Worm (Caenorhabditis elegans) whole organism, L1 larva: ENCODE results near the gene F36H9.2.

Experiments used
- blmp-1 ChIP-seq: fragments of 150-350 bp; optimal IDR thresholded peaks from 2 replicates; lab custom pipeline; 2014; ENCODE audit warnings: missing biosample characterization, missing genetic modification characterization
- ceh-82 ChIP-seq, 3 experiments: fragments of 150-350 bp in 1 of 3; sonication (generic microtip) in 2 of 3; optimal IDR thresholded peaks; 2 replicates each; lab custom pipeline; 2014 to 2017; ENCODE audit warnings: missing biosample characterization in 3 of 3, missing genetic modification characterization in 3 of 3
- efl-1 ChIP-seq, 4 experiments: fragments of 150-350 bp; optimal IDR thresholded peaks in 3 of 4; peaks in 1 of 4; 1 replicate in 1 of 4; 2 replicates in 3 of 4; lab custom pipeline; 2014; ENCODE audit warnings: missing biosample characterization in 2 of 4, missing genetic modification characterization in 2 of 4, missing genetic modification reagents in 2 of 4
- fkh-8 ChIP-seq: sonication (generic microtip); optimal IDR thresholded peaks from 2 replicates; lab custom pipeline; 2016; ENCODE audit warnings: mild to moderate bottlenecking, missing genetic modification characterization, missing compliant biosample characterization
- fos-1 ChIP-seq: fragments of 150-350 bp; optimal IDR thresholded peaks from 2 replicates; lab custom pipeline; 2014; ENCODE audit warnings: missing biosample characterization, missing genetic modification characterization

DNA sequence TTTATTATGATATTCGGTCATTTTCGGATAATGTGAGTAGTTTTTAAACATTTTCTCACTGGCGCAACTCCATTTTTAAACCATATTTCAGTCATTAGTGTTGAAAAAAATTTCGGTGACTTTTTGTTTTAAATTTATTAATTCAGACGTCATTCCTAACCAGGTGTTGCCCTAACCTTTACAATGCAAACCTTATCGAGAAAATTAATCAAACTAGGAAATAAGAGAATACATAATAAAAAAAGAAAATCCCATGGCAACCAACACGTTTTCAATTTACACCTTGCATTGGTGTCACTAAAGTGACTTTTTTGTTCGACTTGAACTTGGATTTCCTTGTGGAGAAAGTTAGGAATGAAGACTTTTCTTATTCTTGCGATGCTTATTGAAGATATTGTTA lies at the start of gene F36H9.2:
- TF ChIP-seq blmp-1 (tag; lab: Kevin White, UChicago) (no peak), fkh-8 (tag; lab: Kevin White, UChicago) (no peak), efl-1 (optimal IDR thresholded peaks at IDR 0.05; lab: Kevin White, UChicago) (no peak), efl-1 (GFP tag; optimal IDR thresholded peaks at IDR 0.05 in 1 of 2; lab: Kevin White, UChicago) (no peak), fos-1 (tag; lab: Kevin White, UChicago) (no peak), ceh-82 (tag; optimal IDR thresholded peaks at IDR 0.05; lab: Kevin White, UChicago) (no peak)
